Fruit fly (Drosophila melanogaster): ENCODE results near the gene CG10650.

Gene CG10650

dm6 chr2L:19009130-19009529, 13.4 kb upstream of the CG10650 start, which contains the start of gene RpL30 (continued):
- peak; percentile 85; the same call in 2 of the 3 replicates for TF ChIP-seq C15 (GFP tag; IDR thresholded peaks at IDR 0.05)
- TF ChIP-seq sqz (GFP tag; optimal IDR thresholded peaks at IDR 0.05) = peak; percentile 87
- peak; percentile 42; the same call in 1 of the 2 replicates for TF ChIP-seq peb (GFP tag; IDR thresholded peaks at IDR 0.05)
- peak; percentile 91 for TF ChIP-seq NC2α (GFP tag; optimal IDR thresholded peaks at IDR 0.05)
- TF ChIP-seq CG10209 (GFP tag; optimal IDR thresholded peaks at IDR 0.05) = peak; percentile 95
- peak; percentile 99 for TF ChIP-seq Lhr (GFP tag; optimal IDR thresholded peaks at IDR 0.05)
- peak; percentile 94 for TF ChIP-seq CG11398 (GFP tag; optimal IDR thresholded peaks at IDR 0.05)
- peak; percentile 92 for TF ChIP-seq so (GFP tag; IDR thresholded peaks at IDR 0.05)
- peak; percentile 89 for TF ChIP-seq CG11723 (GFP tag; optimal IDR thresholded peaks at IDR 0.05)
- 0 out of 2 replicates have a peak, but pooled peaks have one; percentile 43 for TF ChIP-seq gt (GFP tag; IDR thresholded peaks at IDR 0.05)
- TF ChIP-seq CG3847 (GFP tag; IDR thresholded peaks at IDR 0.05) = peak; percentile 96
- TF ChIP-seq nom (GFP tag; optimal IDR thresholded peaks at IDR 0.05) = peak; percentile 95
- TF ChIP-seq bcd (GFP tag; optimal IDR thresholded peaks at IDR 0.05) = peak; percentile 94
- peak; percentile 91 for TF ChIP-seq phol (tag; optimal IDR thresholded peaks at IDR 0.05)
- peak; percentile 71 for TF ChIP-seq bowl (GFP tag; IDR thresholded peaks at IDR 0.05)
- peak; percentile 77 for TF ChIP-seq slou (GFP tag; optimal IDR thresholded peaks at IDR 0.05)
- peak; percentile 37; the same call in 1 of the 2 replicates for TF ChIP-seq Taf1 (GFP tag; IDR thresholded peaks at IDR 0.05)
- TF ChIP-seq pum (GFP tag; optimal IDR thresholded peaks at IDR 0.05) = peak; percentile 80
- TF ChIP-seq CG16815 (GFP tag; optimal IDR thresholded peaks at IDR 0.05) = peak; percentile 59
- peak; percentile 62 for TF ChIP-seq ind (GFP tag; optimal IDR thresholded peaks at IDR 0.05)
- TF ChIP-seq al (GFP tag; IDR thresholded peaks at IDR 0.05) = peak; percentile 79
- TF ChIP-seq Atf-2 (GFP tag; optimal IDR thresholded peaks at IDR 0.05) = peak; percentile 66
- peak; percentile 81 for TF ChIP-seq CG3065 (GFP tag; optimal IDR thresholded peaks at IDR 0.05)
- TF ChIP-seq CG12769 (tag; optimal IDR thresholded peaks at IDR 0.05) = peak; percentile 94
- TF ChIP-seq CG13296 (GFP tag; optimal IDR thresholded peaks at IDR 0.05) = peak; percentile 94
- TF ChIP-seq en (GFP tag; optimal IDR thresholded peaks at IDR 0.05) = peak; percentile 84
- peak; percentile 35 for TF ChIP-seq CG10565 (GFP tag; optimal IDR thresholded peaks at IDR 0.05)
- TF ChIP-seq cas (GFP tag; IDR thresholded peaks at IDR 0.05) = peak; percentile 55; the same call in 1 of the 2 replicates
- peak; percentile 60 for TF ChIP-seq Drgx (GFP tag; IDR thresholded peaks at IDR 0.05)
- TF ChIP-seq CG12391 (tag; optimal IDR thresholded peaks at IDR 0.05) = peak; percentile 90
- TF ChIP-seq Ssrp (tag; optimal IDR thresholded peaks at IDR 0.05) = peak; percentile 21
- 0 out of 2 replicates have a peak, but pooled peaks have one; percentile 33 for TF ChIP-seq Doc2 (GFP tag; IDR thresholded peaks at IDR 0.05)
- no peak for TF ChIP-seq CG1832 (GFP tag; optimal IDR thresholded peaks at IDR 0.05)
- peak; percentile 87 for TF ChIP-seq CG6254 (GFP tag; optimal IDR thresholded peaks at IDR 0.05)
- TF ChIP-seq Ets65A (GFP tag) = peak; percentile 99
- no peak for TF ChIP-seq mld (GFP tag; IDR thresholded peaks at IDR 0.05; ENCODE audit: partially characterized antibody)
- peak; percentile 61 for TF ChIP-seq Sry-β (GFP tag; optimal IDR thresholded peaks at IDR 0.05)
- TF ChIP-seq CG9797 (GFP tag; optimal IDR thresholded peaks at IDR 0.05) = peak; percentile 100
- peak; percentile 84 for TF ChIP-seq slp2 (GFP tag; optimal IDR thresholded peaks at IDR 0.05)
- TF ChIP-seq Trl (optimal IDR thresholded peaks at IDR 0.05) = peak in 1 of 2 experiments; percentile 12
- TF ChIP-seq Trl (GFP tag; optimal IDR thresholded peaks at IDR 0.05) = peak; percentile 94
- peak; percentile 82 for TF ChIP-seq CG3163 (GFP tag; optimal IDR thresholded peaks at IDR 0.05)
- TF ChIP-seq Mrtf (GFP tag; IDR thresholded peaks at IDR 0.05) = peak; percentile 57; the same call in 2 of the 3 replicates
- peak; percentile 79; the same call in 2 of the 3 replicates for TF ChIP-seq CG11560 (tag; IDR thresholded peaks at IDR 0.05)
- peak; percentile 86 for TF ChIP-seq ac (GFP tag; optimal IDR thresholded peaks at IDR 0.05)
- TF ChIP-seq Dbx (GFP tag; IDR thresholded peaks at IDR 0.05) = peak; percentile 94
- peak; percentile 98 for TF ChIP-seq caup (GFP tag; optimal IDR thresholded peaks at IDR 0.05; ENCODE audit: severe bottlenecking)
- TF ChIP-seq unpg (GFP tag; optimal IDR thresholded peaks at IDR 0.05) = peak; percentile 90
- peak in 1 of 2 experiments; percentile 84 for TF ChIP-seq insv (GFP tag; optimal IDR thresholded peaks at IDR 0.05)
- peak; percentile 90 for TF ChIP-seq maf-S (GFP tag; optimal IDR thresholded peaks at IDR 0.05)
- TF ChIP-seq nerfin-1 (tag; optimal IDR thresholded peaks at IDR 0.05) = peak; percentile 80

Measured in whole organism, embryonic.